Worm (Caenorhabditis elegans): Measurements from ENCODE around the gene sri-77.

DNA sequence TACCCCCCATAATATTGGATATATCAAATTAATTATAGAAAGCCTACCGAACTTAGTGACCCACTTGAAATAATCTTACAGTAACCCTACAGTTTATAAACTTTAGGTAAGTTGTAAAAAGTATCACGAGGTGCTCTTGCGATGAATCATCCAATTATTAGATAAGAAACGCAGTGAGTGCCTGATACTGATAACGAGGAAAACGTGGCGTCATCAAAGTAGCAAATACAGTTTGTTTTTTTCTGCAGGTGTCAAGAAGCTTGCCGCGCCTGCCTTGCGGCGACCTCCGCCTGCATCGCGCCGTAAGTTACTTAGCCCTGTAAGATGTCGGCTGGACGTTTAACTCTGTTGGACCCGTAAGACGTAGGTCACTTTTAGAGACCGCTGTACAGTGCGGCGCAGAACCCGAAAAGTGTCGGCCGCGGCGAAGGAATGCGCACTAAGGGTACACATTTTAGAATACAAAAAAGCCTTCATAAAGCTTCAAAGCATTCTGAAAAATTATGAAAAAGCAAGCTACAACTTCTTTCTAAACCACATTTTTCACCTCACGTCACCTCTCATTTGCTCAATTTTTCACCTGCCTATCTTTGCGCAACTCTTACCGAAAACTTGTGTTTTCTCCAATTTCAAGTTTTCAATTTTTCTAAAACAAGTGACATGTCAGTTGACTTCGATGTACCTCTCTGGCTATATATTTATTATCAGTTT, 5.1 kb upstream of the sri-77 start, which contains the start of gene sri-38:
- no peak for TF ChIP-seq unc-86 (tag; optimal IDR thresholded peaks at IDR 0.05)
- TF ChIP-seq mep-1 (tag; optimal IDR thresholded peaks at IDR 0.05) = no peak
- TF ChIP-seq alr-1 (tag; optimal IDR thresholded peaks at IDR 0.05; ENCODE audit: borderline replicate concordance) = no peak
- no peak for TF ChIP-seq nhr-84 (tag; optimal IDR thresholded peaks at IDR 0.05)
- TF ChIP-seq ceh-82 (tag; optimal IDR thresholded peaks at IDR 0.05) = no peak
- TF ChIP-seq pag-3 (tag; optimal IDR thresholded peaks at IDR 0.05; ENCODE audit: borderline replicate concordance, insufficient read depth) = no peak
- no peak for TF ChIP-seq unc-62 (GFP tag; optimal IDR thresholded peaks at IDR 0.05)
- no peak for TF ChIP-seq mdl-1 (tag; optimal IDR thresholded peaks at IDR 0.05)
- no peak for TF ChIP-seq blmp-1 (tag; optimal IDR thresholded peaks at IDR 0.05)
- TF ChIP-seq snpc-4 (tag; optimal IDR thresholded peaks at IDR 0.05) = no peak
- no peak for TF ChIP-seq vab-15 (tag; optimal IDR thresholded peaks at IDR 0.05)
- no peak for TF ChIP-seq nhr-237 (tag; optimal IDR thresholded peaks at IDR 0.05)
- TF ChIP-seq fkh-4 (tag; optimal IDR thresholded peaks at IDR 0.05; ENCODE audit: borderline replicate concordance) = no peak
- no peak for TF ChIP-seq skn-1 (tag; optimal IDR thresholded peaks at IDR 0.05)
